Fruit fly (Drosophila melanogaster) whole organism, embryonic: ENCODE data around the gene CG44362.

ENCODE experiments used
- ATbp ChIP-seq: fragments of 200-800 bp; sonication (Bioruptor generic); optimal IDR thresholded peaks from 2 replicates; lab custom pipeline; 2017; ENCODE audit warnings: missing biosample characterization, mild to moderate bottlenecking, missing genetic modification characterization, missing genetic modification reagents
- Bgb ChIP-seq: fragments of 200-800 bp; sonication (Bioruptor generic); IDR thresholded peaks from 2 replicates; pipeline ENCODE4 v1.3.6; 2022; ENCODE audit warnings: missing biosample characterization, missing genetic modification characterization; ENCODE audit not compliant: partially characterized antibody
- CG10267 ChIP-seq: fragments of 200-800 bp; sonication (Bioruptor generic); optimal IDR thresholded peaks from 2 replicates; lab custom pipeline; 2018; ENCODE audit warnings: missing biosample characterization, mild to moderate bottlenecking, missing genetic modification characterization, moderate library complexity
- CG10462 ChIP-seq: fragments of 200-800 bp; sonication (Bioruptor generic); optimal IDR thresholded peaks from 2 replicates; lab custom pipeline; 2016; ENCODE audit warnings: missing biosample characterization, missing genetic modification characterization
- CG11560 ChIP-seq: fragments of 200-800 bp; sonication (Bioruptor generic); IDR thresholded peaks from 3 replicates; pipeline ENCODE4 v1.3.6; 2022; ENCODE audit warnings: missing biosample characterization, missing genetic modification characterization
- CG13287 ChIP-seq: fragments of 200-800 bp; sonication (Bioruptor generic); IDR thresholded peaks from 2 replicates; pipeline ENCODE4 v1.3.6; 2022; ENCODE audit warnings: missing biosample characterization, missing genetic modification characterization; ENCODE audit not compliant: partially characterized antibody
- CG13424 ChIP-seq: fragments of 200-800 bp; sonication (Bioruptor generic); optimal IDR thresholded peaks from 2 replicates; lab custom pipeline; 2019; ENCODE audit warnings: missing biosample characterization, mild to moderate bottlenecking, missing genetic modification characterization, moderate library complexity
- CG14441 ChIP-seq: fragments of 200-800 bp; sonication (Bioruptor generic); IDR thresholded peaks from 2 replicates; pipeline ENCODE4 v1.3.6; 2022; ENCODE audit warnings: missing biosample characterization, missing genetic modification characterization
- CG14667 ChIP-seq: fragments of 200-800 bp; sonication (Bioruptor generic); IDR thresholded peaks from 2 replicates; pipeline ENCODE4 v1.3.6; 2022; ENCODE audit warnings: missing biosample characterization, missing genetic modification characterization
- CG17186 ChIP-seq: fragments of 200-800 bp; sonication (Bioruptor generic); optimal IDR thresholded peaks from 3 replicates; lab custom pipeline; 2017; ENCODE audit warnings: missing biosample characterization, missing genetic modification reagents, missing genetic modification characterization
- CG17568 ChIP-seq: fragments of 200-800 bp; sonication (Bioruptor generic); optimal IDR thresholded peaks from 2 replicates; lab custom pipeline; 2018; ENCODE audit warnings: missing biosample characterization, mild to moderate bottlenecking, missing genetic modification characterization, moderate library complexity
- CG17612 ChIP-seq: fragments of 200-800 bp; sonication (Bioruptor generic); IDR thresholded peaks from 2 replicates; pipeline ENCODE4 v1.3.6; 2022; ENCODE audit warnings: missing biosample characterization, missing genetic modification characterization
- CG18599 ChIP-seq: fragments of 200-800 bp; sonication (Bioruptor generic); optimal IDR thresholded peaks from 3 replicates; lab custom pipeline; 2017; ENCODE audit warnings: missing biosample characterization, missing genetic modification characterization, mild to moderate bottlenecking, moderate library complexity, missing genetic modification reagents
- CG2116 ChIP-seq: fragments of 200-800 bp; sonication (Bioruptor generic); optimal IDR thresholded peaks from 3 replicates; lab custom pipeline; 2018; ENCODE audit warnings: missing biosample characterization, mild to moderate bottlenecking, missing genetic modification characterization
- CG2875 ChIP-seq: fragments of 200-800 bp; sonication (Bioruptor generic); optimal IDR thresholded peaks from 2 replicates; lab custom pipeline; 2017; ENCODE audit warnings: missing biosample characterization, mild to moderate bottlenecking, missing genetic modification characterization, missing genetic modification reagents
- CG3065 ChIP-seq: fragments of 200-800 bp; sonication (Bioruptor generic); optimal IDR thresholded peaks from 2 replicates; lab custom pipeline; 2016; ENCODE audit warnings: missing biosample characterization, missing genetic modification characterization
- CG32767 ChIP-seq: fragments of 200-800 bp; sonication (Bioruptor generic); IDR thresholded peaks from 2 replicates; pipeline ENCODE4 v1.3.6; 2022; ENCODE audit warnings: missing biosample characterization, missing genetic modification characterization
- CG3281 ChIP-seq: fragments of 200-800 bp; sonication (Bioruptor generic); optimal IDR thresholded peaks from 3 replicates; lab custom pipeline; 2017; ENCODE audit warnings: missing biosample characterization, mild to moderate bottlenecking, missing genetic modification characterization
- CG3838 ChIP-seq: fragments of 200-800 bp; sonication (Bioruptor generic); optimal IDR thresholded peaks from 3 replicates; lab custom pipeline; 2016; ENCODE audit warnings: missing biosample characterization, missing genetic modification characterization
- CG4730 ChIP-seq: fragments of 200-800 bp; sonication (Bioruptor generic); IDR thresholded peaks from 2 replicates; pipeline ENCODE4 v1.3.6; 2022; ENCODE audit warnings: missing biosample characterization, missing genetic modification characterization
- CG6689 ChIP-seq: fragments of 200-800 bp; sonication (Bioruptor generic); IDR thresholded peaks from 2 replicates; pipeline ENCODE4 v1.3.6; 2022; ENCODE audit warnings: missing biosample characterization, missing genetic modification characterization
- CG6854 ChIP-seq: fragments of 200-800 bp; sonication (Bioruptor generic); optimal IDR thresholded peaks from 3 replicates; lab custom pipeline; 2017; ENCODE audit warnings: missing biosample characterization, mild to moderate bottlenecking, missing genetic modification characterization
- CG7745 ChIP-seq: fragments of 200-800 bp; sonication (Bioruptor generic); optimal IDR thresholded peaks from 2 replicates; lab custom pipeline; 2018; ENCODE audit warnings: missing biosample characterization, mild to moderate bottlenecking, missing genetic modification characterization, moderate library complexity
- CG8089 ChIP-seq: fragments of 200-800 bp; sonication (Bioruptor generic); optimal IDR thresholded peaks from 3 replicates; lab custom pipeline; 2016; ENCODE audit warnings: missing biosample characterization, missing genetic modification characterization
- CG8388 ChIP-seq: fragments of 200-800 bp; sonication (Bioruptor generic); optimal IDR thresholded peaks from 2 replicates; lab custom pipeline; 2019; ENCODE audit warnings: missing biosample characterization, mild to moderate bottlenecking, missing genetic modification characterization, moderate library complexity
- CG9817 ChIP-seq: fragments of 200-800 bp; sonication (Bioruptor generic); optimal IDR thresholded peaks from 2 replicates; lab custom pipeline; 2018; ENCODE audit warnings: missing biosample characterization, mild to moderate bottlenecking, missing genetic modification characterization, moderate library complexity
- Camta ChIP-seq: fragments of 200-800 bp; sonication (Bioruptor generic); optimal IDR thresholded peaks from 2 replicates; lab custom pipeline; 2016; ENCODE audit warnings: missing biosample characterization, missing genetic modification characterization
- Dip2 ChIP-seq: fragments of 200-800 bp; sonication (Bioruptor generic); IDR thresholded peaks from 2 replicates; pipeline ENCODE4 v1.3.6; 2022; ENCODE audit warnings: missing biosample characterization, missing genetic modification characterization
- E2f1 ChIP-seq: fragments of 200-800 bp; sonication (Bioruptor generic); IDR thresholded peaks from 2 replicates; pipeline ENCODE4 v1.3.6; 2022; ENCODE audit warnings: missing biosample characterization, missing genetic modification characterization
- Hand ChIP-seq: fragments of 200-800 bp; sonication (Bioruptor generic); optimal IDR thresholded peaks from 2 replicates; lab custom pipeline; 2017; ENCODE audit warnings: mild to moderate bottlenecking, missing biosample characterization, missing genetic modification reagents, missing genetic modification characterization
- Hey ChIP-seq: fragments of 200-800 bp; sonication (Bioruptor generic); optimal IDR thresholded peaks from 3 replicates; lab custom pipeline; 2018; ENCODE audit warnings: missing biosample characterization, mild to moderate bottlenecking, missing genetic modification characterization
- Hsf ChIP-seq: fragments of 200-800 bp; sonication (Bioruptor generic); optimal IDR thresholded peaks from 3 replicates; lab custom pipeline; 2016; ENCODE audit warnings: missing biosample characterization, missing genetic modification characterization
- MTF-1 ChIP-seq: fragments of 200-800 bp; sonication (Bioruptor generic); optimal IDR thresholded peaks from 2 replicates; lab custom pipeline; 2018; ENCODE audit warnings: missing biosample characterization, mild to moderate bottlenecking, missing genetic modification characterization, borderline replicate concordance
- NfI ChIP-seq: fragments of 200-800 bp; sonication (Bioruptor generic); optimal IDR thresholded peaks from 3 replicates; lab custom pipeline; 2018; ENCODE audit warnings: missing biosample characterization, mild to moderate bottlenecking, missing genetic modification characterization, moderate library complexity
- Oli ChIP-seq: fragments of 200-800 bp; sonication (Bioruptor generic); optimal IDR thresholded peaks from 2 replicates; lab custom pipeline; 2018; ENCODE audit warnings: missing biosample characterization, mild to moderate bottlenecking, missing genetic modification characterization, moderate library complexity
- Six4 ChIP-seq: fragments of 200-800 bp; sonication (Bioruptor generic); optimal IDR thresholded peaks from 2 replicates; lab custom pipeline; 2016; ENCODE audit warnings: missing biosample characterization, missing genetic modification characterization
- ara ChIP-seq: fragments of 200-800 bp; sonication (Bioruptor generic); IDR thresholded peaks from 2 replicates; pipeline ENCODE4 v1.3.6; 2022; ENCODE audit warnings: missing biosample characterization, missing genetic modification characterization
- bbx ChIP-seq: fragments of 200-800 bp; sonication (Bioruptor generic); IDR thresholded peaks from 2 replicates; pipeline ENCODE4 v1.3.6; 2022; ENCODE audit warnings: missing biosample characterization, missing genetic modification characterization; ENCODE audit not compliant: partially characterized antibody
- bcd ChIP-seq: fragments of 200-800 bp; sonication (Bioruptor generic); optimal IDR thresholded peaks from 2 replicates; lab custom pipeline; 2017; ENCODE audit warnings: missing biosample characterization, mild to moderate bottlenecking, missing genetic modification characterization
- chm ChIP-seq: fragments of 200-800 bp; sonication (Bioruptor generic); IDR thresholded peaks from 2 replicates; pipeline ENCODE4 v1.3.6; 2022; ENCODE audit warnings: missing biosample characterization, missing genetic modification characterization
- crc ChIP-seq: fragments of 200-800 bp; sonication (Bioruptor generic); optimal IDR thresholded peaks from 2 replicates; lab custom pipeline; 2016; ENCODE audit warnings: missing biosample characterization, missing genetic modification characterization
- cwo ChIP-seq: fragments of 200-800 bp; sonication (Bioruptor generic); optimal IDR thresholded peaks from 3 replicates; lab custom pipeline; 2017; ENCODE audit warnings: missing biosample characterization, missing genetic modification characterization, mild to moderate bottlenecking, moderate library complexity, missing genetic modification reagents
- disco-r ChIP-seq: fragments of 200-800 bp; sonication (Bioruptor generic); optimal IDR thresholded peaks from 2 replicates; lab custom pipeline; 2016; ENCODE audit warnings: missing biosample characterization, missing genetic modification characterization
- gt ChIP-seq: fragments of 200-800 bp; sonication (Bioruptor generic); IDR thresholded peaks from 2 replicates; pipeline ENCODE4 v1.3.6; 2022; ENCODE audit warnings: missing biosample characterization, missing genetic modification characterization
- hbn ChIP-seq: fragments of 200-800 bp; sonication (Bioruptor generic); IDR thresholded peaks from 2 replicates; pipeline ENCODE4 v1.3.6; 2022; ENCODE audit warnings: missing biosample characterization, missing genetic modification characterization; ENCODE audit not compliant: partially characterized antibody
- ind ChIP-seq: fragments of 200-800 bp; sonication (Bioruptor generic); optimal IDR thresholded peaks from 3 replicates; lab custom pipeline; 2016; ENCODE audit warnings: missing biosample characterization, missing genetic modification characterization
- jing ChIP-seq: fragments of 200-800 bp; sonication (Bioruptor generic); optimal IDR thresholded peaks from 2 replicates; lab custom pipeline; 2018; ENCODE audit warnings: missing biosample characterization, mild to moderate bottlenecking, missing genetic modification characterization
- lov ChIP-seq, 2 experiments: fragments of 200-800 bp in 1 of 2; fragments of >200 bp in 1 of 2; sonication (Bioruptor generic) in 1 of 2; IDR thresholded peaks in 1 of 2; optimal IDR thresholded peaks in 1 of 2; 2 replicates in 1 of 2; 3 replicates in 1 of 2; pipeline versions ENCODE4 v1.3.6 to Lab custom; 2017 to 2022; ENCODE audit warnings: missing biosample characterization in 1 of 2, missing genetic modification characterization in 1 of 2
- maf-S ChIP-seq: fragments of 200-800 bp; sonication (Bioruptor generic); optimal IDR thresholded peaks from 2 replicates; lab custom pipeline; 2016; ENCODE audit warnings: missing biosample characterization, missing genetic modification characterization
- zfh2 ChIP-seq: fragments of 200-800 bp; sonication (Bioruptor generic); optimal IDR thresholded peaks from 2 replicates; lab custom pipeline; 2016; ENCODE audit warnings: missing biosample characterization, missing genetic modification characterization

CG44362 gene

DNA sequence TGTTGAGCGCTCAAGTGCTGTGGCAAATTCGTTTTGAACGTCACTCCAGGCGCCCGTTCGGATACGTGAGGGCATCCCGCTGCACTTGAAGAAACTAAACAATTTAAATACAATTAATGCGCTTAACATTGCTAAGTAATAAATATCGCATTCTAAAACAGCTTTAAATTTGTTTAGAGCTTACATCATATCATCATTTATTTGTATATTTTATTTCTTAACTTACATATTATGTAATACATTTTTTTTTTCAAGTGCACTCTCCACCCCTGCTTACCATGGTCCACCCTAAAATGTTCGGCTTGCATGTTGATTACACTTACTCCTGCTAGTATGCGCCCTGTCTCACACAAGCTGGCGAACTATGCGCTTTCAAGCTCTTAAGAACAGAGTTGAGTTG, 18.0 kb downstream of the CG44362 start (continued):
- TF ChIP-seq Hey (tag; lab: Kevin White, UChicago) (no peak), CG17612 (GFP tag; lab: Robert Waterston, UW) (no peak), Camta (GFP tag; lab: Kevin White, UChicago) (peak; percentile 32), CG17568 (GFP tag; lab: Kevin White, UChicago) (peak; percentile 37), maf-S (GFP tag; lab: Kevin White, UChicago) (no peak), disco-r (GFP tag; lab: Kevin White, UChicago) (no peak), CG2875 (GFP tag; lab: Kevin White, UChicago) (peak; percentile 83), CG10462 (GFP tag; lab: Kevin White, UChicago) (peak; percentile 40), bcd (GFP tag; lab: Kevin White, UChicago) (peak; percentile 65), CG3838 (no peak), CG3281 (GFP tag; lab: Kevin White, UChicago) (no peak), CG18599 (GFP tag; lab: Kevin White, UChicago) (peak; percentile 52), NfI (GFP tag; lab: Kevin White, UChicago) (no peak), crc (GFP tag; lab: Kevin White, UChicago) (no peak), ara (GFP tag; lab: Robert Waterston, UW) (peak; percentile 87), cwo (GFP tag; lab: Kevin White, UChicago) (peak; percentile 31), Bgb (GFP tag; lab: Robert Waterston, UW) (no peak), Hand (GFP tag; lab: Kevin White, UChicago) (no peak), CG17186 (GFP tag; lab: Kevin White, UChicago) (no peak), bbx (GFP tag; lab: Robert Waterston, UW) (no peak), E2f1 (GFP tag; lab: Robert Waterston, UW) (peak; percentile 74), lov (optimal IDR thresholded peaks at IDR 0.05; lab: Kevin White, UChicago) (no peak), lov (GFP tag; IDR thresholded peaks at IDR 0.05; lab: Robert Waterston, UW) (peak; percentile 84; the same call in 2 of the 3 replicates), CG6689 (GFP tag; lab: Robert Waterston, UW) (peak; percentile 80), ATbp (peak; percentile 71), CG9817 (tag; lab: Kevin White, UChicago) (peak; percentile 36), CG13287 (no peak), CG10267 (tag; lab: Kevin White, UChicago) (peak; percentile 82), jing (peak; percentile 37), CG2116 (GFP tag; lab: Kevin White, UChicago) (peak; percentile 25), hbn (no peak), Dip2 (no peak), CG11560 (tag; lab: Robert Waterston, UW) (no peak), Six4 (GFP tag; lab: Kevin White, UChicago) (peak; percentile 37), CG14441 (GFP tag; lab: Robert Waterston, UW) (peak; percentile 68), CG4730 (GFP tag; lab: Robert Waterston, UW) (peak; percentile 57), CG8388 (peak; percentile 94), CG13424 (tag; lab: Kevin White, UChicago) (peak; percentile 66), Oli (tag; lab: Kevin White, UChicago) (peak; percentile 77), CG6854 (GFP tag; lab: Kevin White, UChicago) (no peak), CG14667 (GFP tag; lab: Robert Waterston, UW) (peak; percentile 68), ind (GFP tag; lab: Kevin White, UChicago) (peak; percentile 58), chm (peak; percentile 77; the same call in 1 of the 2 replicates), CG7745 (peak; percentile 49), MTF-1 (GFP tag; lab: Kevin White, UChicago) (peak; percentile 29), zfh2 (no peak), CG8089 (GFP tag; lab: Kevin White, UChicago) (peak; percentile 56), CG3065 (GFP tag; lab: Kevin White, UChicago) (no peak), CG32767 (peak; percentile 56; the same call in 1 of the 2 replicates), Hsf (GFP tag; lab: Kevin White, UChicago) (peak; percentile 68), gt (peak; percentile 47; the same call in 1 of the 2 replicates)
